Worm (Caenorhabditis elegans) whole organism, L4/young adult: ENCODE results near the gene atf-4.

Experiments
- W03F9.2 ChIP-seq: fragments of 150-350 bp; optimal IDR thresholded peaks from 2 replicates; lab custom pipeline; 2014; ENCODE audit warnings: missing biosample characterization, missing genetic modification characterization
- dao-5 ChIP-seq: sonication (generic microtip); optimal IDR thresholded peaks from 2 replicates; lab custom pipeline; 2016; ENCODE audit warnings: missing genotype, missing genetic modification characterization, moderate library complexity, missing compliant biosample characterization
- him-1 ChIP-seq: sonication (generic microtip); optimal IDR thresholded peaks from 2 replicates; lab custom pipeline; 2016; ENCODE audit warnings: missing genotype, missing genetic modification reagents, missing genetic modification characterization, missing compliant biosample characterization

atf-4 gene

ce11 chrX:14770336-14770735, 40.3 kb downstream of the atf-4 start:
- TF ChIP-seq dao-5 (tag; lab: Kevin White, UChicago) (no peak), him-1 (tag; lab: Kevin White, UChicago) (no peak), W03F9.2 (tag; lab: Kevin White, UChicago) (no peak)

ce11 chrX:14768989-14769388, 41.6 kb downstream of the atf-4 start:
- TF ChIP-seq him-1 (tag; lab: Kevin White, UChicago), result no peak
- no peak for TF ChIP-seq dao-5 (tag; lab: Kevin White, UChicago)
- TF ChIP-seq W03F9.2 (tag; lab: Kevin White, UChicago), result no peak

ce11 chrX:14767813-14768212, 42.8 kb downstream of the atf-4 start:
- TF ChIP-seq dao-5 (tag; lab: Kevin White, UChicago), result no peak
- TF ChIP-seq him-1 (tag; lab: Kevin White, UChicago), result no peak
- TF ChIP-seq W03F9.2 (tag; lab: Kevin White, UChicago), result no peak

ce11 chrX:14761021-14761420, 49.6 kb downstream of the atf-4 start, which contains the start of gene C05G5.5:
C05G5.5 (minus strand) TSS chrX:14761121.
- TF ChIP-seq W03F9.2 (tag; lab: Kevin White, UChicago), result no peak
- no peak for TF ChIP-seq dao-5 (tag; lab: Kevin White, UChicago)
- no peak for TF ChIP-seq him-1 (tag; lab: Kevin White, UChicago)

ce11 chrX:14760166-14760565, 50.4 kb downstream of the atf-4 start:
- TF ChIP-seq him-1 (tag; lab: Kevin White, UChicago) (no peak), dao-5 (tag; lab: Kevin White, UChicago) (no peak), W03F9.2 (tag; lab: Kevin White, UChicago) (no peak)

- TF ChIP-seq dao-5 (tag; lab: Kevin White, UChicago) (no peak), him-1 (tag; lab: Kevin White, UChicago) (no peak), W03F9.2 (tag; lab: Kevin White, UChicago) (no peak)
Observed at ce11 chrX:14759549-14759948, 51.1 kb downstream of the atf-4 start.
